Fruit fly (Drosophila melanogaster) whole organism: Measurements from ENCODE around the gene CG13041.

Experiments used
- CG8478 ChIP-seq: fragments of >200 bp; optimal IDR thresholded peaks from 2 replicates; lab custom pipeline; 2018; ENCODE audit warnings: inconsistent platforms
- Dll ChIP-seq: fragments of >200 bp; optimal IDR thresholded peaks from 2 replicates; lab custom pipeline; 2017
- EcR ChIP-seq, 2 experiments: fragments of >200 bp; optimal IDR thresholded peaks; 2 replicates each; lab custom pipeline; 2017; ENCODE audit warnings: missing biosample characterization in 2 of 2, missing genetic modification characterization in 2 of 2, missing genetic modification reagents in 2 of 2
- pan ChIP-seq: fragments of >200 bp; optimal IDR thresholded peaks from 2 replicates; lab custom pipeline; 2017
- psq ChIP-seq: fragments of >200 bp; optimal IDR thresholded peaks from 2 replicates; lab custom pipeline; 2017
- usp ChIP-seq: fragments of >200 bp; optimal IDR thresholded peaks from 2 replicates; lab custom pipeline; 2017; ENCODE audit warnings: missing biosample characterization, missing genetic modification characterization, mixed read lengths

The CG13041 gene

dm6 chr3L:16319399-16319906 lies at the start of gene CG13041, which contains the start of gene CG13060:
CG13041 (minus strand) TSS chr3L:16319526.
CG13060 (plus strand) TSS chr3L:16319856.
- TF ChIP-seq EcR (GFP tag; optimal IDR thresholded peaks at IDR 0.05; lab: Kevin White, UChicago) (no peak), Dll (lab: Kevin White, UChicago) (no peak), CG8478 (no peak), psq (lab: Kevin White, UChicago) (no peak), pan (no peak), usp (GFP tag; lab: Kevin White, UChicago) (no peak)

dm6 chr3L:16368199-16368598 lies 48.9 kb upstream of the CG13041 start, which contains the start of gene CG4842:
CG4842 (plus strand) TSS chr3L:16368389.
- TF ChIP-seq EcR (GFP tag; optimal IDR thresholded peaks at IDR 0.05; lab: Kevin White, UChicago) = no peak
- TF ChIP-seq usp (GFP tag; lab: Kevin White, UChicago) = no peak
- TF ChIP-seq pan = no peak
- no peak for TF ChIP-seq CG8478
- no peak for TF ChIP-seq psq (lab: Kevin White, UChicago)
- TF ChIP-seq Dll (lab: Kevin White, UChicago) = no peak

- TF ChIP-seq usp (GFP tag; lab: Kevin White, UChicago) = no peak
- TF ChIP-seq EcR (GFP tag; optimal IDR thresholded peaks at IDR 0.05; lab: Kevin White, UChicago) = no peak
- no peak for TF ChIP-seq psq (lab: Kevin White, UChicago)
- TF ChIP-seq CG8478 = no peak
- TF ChIP-seq Dll (lab: Kevin White, UChicago) = no peak
- TF ChIP-seq pan = no peak
Measured at dm6 chr3L:16367240-16367639, 47.9 kb upstream of the CG13041 start, which contains the start of gene Cpr72Ec. Cpr72Ec (minus strand) TSS chr3L:16367340.

dm6 chr3L:16364599-16364998 lies 45.3 kb upstream of the CG13041 start, which contains the start of gene Cpr72Eb:
Cpr72Eb (plus strand) TSS chr3L:16364899.
- TF ChIP-seq CG8478 (no peak), usp (GFP tag; lab: Kevin White, UChicago) (no peak), EcR (GFP tag; optimal IDR thresholded peaks at IDR 0.05; lab: Kevin White, UChicago) (no peak), pan (no peak), Dll (lab: Kevin White, UChicago) (no peak), psq (lab: Kevin White, UChicago) (no peak)

- TF ChIP-seq Dll (lab: Kevin White, UChicago) (no peak), EcR (GFP tag; optimal IDR thresholded peaks at IDR 0.05; lab: Kevin White, UChicago) (no peak), pan (no peak), psq (lab: Kevin White, UChicago) (no peak), usp (GFP tag; lab: Kevin White, UChicago) (no peak), CG8478 (no peak)
Measured at dm6 chr3L:16364182-16364581, 44.9 kb upstream of the CG13041 start.

dm6 chr3L:16362119-16362653 lies 42.9 kb upstream of the CG13041 start, which contains the start of gene Cpr72Ea:
Cpr72Ea (plus strand) TSS chr3L:16362603.
- TF ChIP-seq pan (no peak), Dll (lab: Kevin White, UChicago) (no peak), CG8478 (no peak), EcR (GFP tag; optimal IDR thresholded peaks at IDR 0.05; lab: Kevin White, UChicago) (no peak), psq (lab: Kevin White, UChicago) (no peak), usp (GFP tag; lab: Kevin White, UChicago) (no peak)

dm6 chr3L:16361200-16361815 lies 42.0 kb upstream of the CG13041 start:
- TF ChIP-seq CG8478 (no peak), usp (GFP tag; lab: Kevin White, UChicago) (no peak), EcR (GFP tag; optimal IDR thresholded peaks at IDR 0.05; lab: Kevin White, UChicago) (no peak), psq (lab: Kevin White, UChicago) (no peak), pan (no peak), Dll (lab: Kevin White, UChicago) (no peak)

dm6 chr3L:16359795-16360194 lies 40.5 kb upstream of the CG13041 start:
- TF ChIP-seq usp (GFP tag; lab: Kevin White, UChicago) (no peak), Dll (lab: Kevin White, UChicago) (no peak), EcR (GFP tag; optimal IDR thresholded peaks at IDR 0.05; lab: Kevin White, UChicago) (no peak), psq (lab: Kevin White, UChicago) (no peak)

dm6 chr3L:16359219-16359748 lies 40.0 kb upstream of the CG13041 start, which contains the start of gene ringer:
ringer (minus strand) TSS chr3L:16359428.
- no peak for TF ChIP-seq EcR (GFP tag; optimal IDR thresholded peaks at IDR 0.05; lab: Kevin White, UChicago)
- TF ChIP-seq usp (GFP tag; lab: Kevin White, UChicago) = no peak
- TF ChIP-seq pan = no peak
- TF ChIP-seq CG8478 = no peak
- no peak for TF ChIP-seq Dll (lab: Kevin White, UChicago)
- TF ChIP-seq psq (lab: Kevin White, UChicago) = no peak

- TF ChIP-seq Dll (lab: Kevin White, UChicago) = no peak
- TF ChIP-seq CG8478 = no peak
- no peak for TF ChIP-seq pan
- no peak for TF ChIP-seq usp (GFP tag; lab: Kevin White, UChicago)
- no peak for TF ChIP-seq psq (lab: Kevin White, UChicago)
- TF ChIP-seq EcR (GFP tag; optimal IDR thresholded peaks at IDR 0.05; lab: Kevin White, UChicago) = no peak
Measured at dm6 chr3L:16357860-16358259, 38.5 kb upstream of the CG13041 start.

dm6 chr3L:16357187-16357728 lies 37.9 kb upstream of the CG13041 start:
- no peak for TF ChIP-seq usp (GFP tag; lab: Kevin White, UChicago)
- TF ChIP-seq CG8478 = no peak
- TF ChIP-seq Dll (lab: Kevin White, UChicago) = no peak
- TF ChIP-seq EcR (GFP tag; optimal IDR thresholded peaks at IDR 0.05; lab: Kevin White, UChicago) = peak in 1 of 2 experiments; percentile 64
